Fruit fly (Drosophila melanogaster) whole organism, adult: ENCODE results near the gene dpy.
A peak's percentile ranks its signal among the peaks of the same experiment; 100 is the strongest.

Experiments used
- CG11617 ChIP-seq: fragments of 200-800 bp; sonication (Bioruptor generic); optimal IDR thresholded peaks from 2 replicates; lab custom pipeline; 2017; ENCODE audit warnings: mild to moderate bottlenecking, missing biosample characterization, missing genetic modification reagents, missing genetic modification characterization
- CG12768 ChIP-seq: fragments of 200-800 bp; sonication (Bioruptor generic); optimal IDR thresholded peaks from 2 replicates; lab custom pipeline; 2017; ENCODE audit warnings: missing biosample characterization, missing genetic modification characterization, mild to moderate bottlenecking, moderate library complexity, missing genetic modification reagents
- CG14711 ChIP-seq: fragments of 200-800 bp; sonication (Bioruptor generic); optimal IDR thresholded peaks from 2 replicates; lab custom pipeline; 2018; ENCODE audit warnings: missing biosample characterization, mild to moderate bottlenecking, missing genetic modification characterization, moderate library complexity
- CG1620 ChIP-seq: fragments of 200-800 bp; sonication (Bioruptor generic); optimal IDR thresholded peaks from 2 replicates; lab custom pipeline; 2016; ENCODE audit warnings: missing biosample characterization, missing genetic modification characterization
- CG33017 ChIP-seq: fragments of 200-800 bp; sonication (Bioruptor generic); optimal IDR thresholded peaks from 2 replicates; lab custom pipeline; 2018; ENCODE audit warnings: missing biosample characterization, mild to moderate bottlenecking, missing genetic modification characterization, moderate library complexity
- CG5204 ChIP-seq: fragments of 200-800 bp; sonication (Bioruptor generic); optimal IDR thresholded peaks from 2 replicates; lab custom pipeline; 2016; ENCODE audit warnings: missing biosample characterization, missing genetic modification characterization
- CG7045 ChIP-seq: fragments of 200-800 bp; sonication (Bioruptor generic); optimal IDR thresholded peaks from 2 replicates; lab custom pipeline; 2017; ENCODE audit warnings: missing biosample characterization, mild to moderate bottlenecking, missing genetic modification characterization
- CG7101 ChIP-seq: fragments of 200-800 bp; sonication (Bioruptor generic); optimal IDR thresholded peaks from 2 replicates; lab custom pipeline; 2018; ENCODE audit warnings: missing biosample characterization, mild to moderate bottlenecking, missing genetic modification characterization, moderate library complexity
- Clk ChIP-seq: fragments of 200-800 bp; sonication (Bioruptor generic); optimal IDR thresholded peaks from 2 replicates; lab custom pipeline; 2017; ENCODE audit warnings: missing biosample characterization, missing genetic modification characterization
- Crg-1 ChIP-seq: fragments of 200-800 bp; sonication (Bioruptor generic); optimal IDR thresholded peaks from 2 replicates; lab custom pipeline; 2016; ENCODE audit warnings: missing biosample characterization, missing genetic modification characterization
- Hr96 ChIP-seq: fragments of 200-800 bp; sonication (Bioruptor generic); optimal IDR thresholded peaks from 2 replicates; lab custom pipeline; 2016; ENCODE audit warnings: missing biosample characterization, missing genetic modification characterization
- Mnt ChIP-seq: fragments of 200-800 bp; sonication (Bioruptor generic); optimal IDR thresholded peaks from 2 replicates; lab custom pipeline; 2016; ENCODE audit warnings: missing biosample characterization, mild to moderate bottlenecking, missing genetic modification characterization
- bab1 ChIP-seq: fragments of 200-800 bp; sonication (Bioruptor generic); optimal IDR thresholded peaks from 3 replicates; lab custom pipeline; 2019; ENCODE audit warnings: missing biosample characterization, mild to moderate bottlenecking, missing genetic modification characterization, moderate library complexity
- cic ChIP-seq: fragments of 200-800 bp; sonication (Bioruptor generic); optimal IDR thresholded peaks from 2 replicates; lab custom pipeline; 2017; ENCODE audit warnings: missing biosample characterization, mild to moderate bottlenecking, missing genetic modification characterization, moderate library complexity
- cnc ChIP-seq, 2 experiments: fragments of >200 bp; optimal IDR thresholded peaks; 2 replicates each; lab custom pipeline; 2017
- kay ChIP-seq: fragments of 200-800 bp; sonication (Bioruptor generic); peaks from one replicate; lab custom pipeline; 2016; ENCODE audit warnings: missing biosample characterization, missing genetic modification characterization, borderline replicate concordance
- ovo ChIP-seq: fragments of 200-800 bp; sonication (Bioruptor generic); optimal IDR thresholded peaks from 2 replicates; lab custom pipeline; 2016; ENCODE audit warnings: missing biosample characterization, missing genetic modification characterization
- pad ChIP-seq: fragments of 200-800 bp; sonication (Bioruptor generic); optimal IDR thresholded peaks from 3 replicates; lab custom pipeline; 2017; ENCODE audit warnings: missing biosample characterization, missing genetic modification characterization, mild to moderate bottlenecking, moderate library complexity, missing genetic modification reagents
- tj ChIP-seq: fragments of 200-800 bp; sonication (Bioruptor generic); optimal IDR thresholded peaks from 3 replicates; lab custom pipeline; 2017; ENCODE audit warnings: missing biosample characterization, mild to moderate bottlenecking, missing genetic modification characterization, moderate library complexity
- toe ChIP-seq: fragments of 200-800 bp; sonication (Bioruptor generic); optimal IDR thresholded peaks from 2 replicates; lab custom pipeline; 2016; ENCODE audit warnings: missing biosample characterization, missing genetic modification characterization

dpy gene

dm6 chr2L:4596686-4597085 is 17.4 kb downstream of the dpy start:
- no peak for TF ChIP-seq Clk (GFP tag; lab: Kevin White, UChicago)

DNA sequence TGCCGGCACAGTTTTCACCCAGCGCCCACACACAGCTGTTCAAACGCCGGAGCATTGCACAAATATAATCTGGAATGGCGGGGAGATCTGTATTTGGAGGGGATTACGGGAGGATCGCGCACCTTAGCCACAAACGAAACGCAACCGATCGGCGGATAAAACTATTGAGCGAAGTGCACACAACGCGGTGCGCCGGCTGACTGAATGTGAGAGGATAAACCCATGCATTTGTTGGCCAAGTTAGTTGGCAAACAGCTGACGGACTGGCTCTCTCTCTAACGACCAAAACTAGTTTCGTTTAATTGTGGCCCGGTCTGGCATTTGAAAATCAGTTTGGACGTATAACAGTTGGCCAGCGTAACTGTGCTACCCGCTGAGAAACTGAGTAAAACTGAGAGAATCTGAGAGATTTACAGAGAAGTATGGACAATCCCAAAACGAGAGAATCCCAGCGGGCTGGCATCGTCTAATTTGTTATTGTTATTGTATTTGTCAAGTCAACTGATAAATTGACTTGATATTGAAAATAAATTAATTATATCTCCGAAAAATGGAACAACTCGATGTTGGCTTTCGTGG is 19.2 kb downstream of the dpy start:
- no peak for TF ChIP-seq CG12768 (GFP tag; lab: Kevin White, UChicago)
- no peak for TF ChIP-seq kay (GFP tag; lab: Kevin White, UChicago)
- no peak for TF ChIP-seq tj (GFP tag; lab: Kevin White, UChicago)
- TF ChIP-seq Hr96, result no peak
- no peak for TF ChIP-seq pad (GFP tag; lab: Kevin White, UChicago)
- TF ChIP-seq toe (GFP tag; lab: Kevin White, UChicago), result no peak
- no peak for TF ChIP-seq bab1
- TF ChIP-seq CG11617 (GFP tag; lab: Kevin White, UChicago), result no peak
- TF ChIP-seq Mnt (GFP tag; lab: Kevin White, UChicago), result no peak
- no peak for TF ChIP-seq ovo (GFP tag; lab: Kevin White, UChicago)
- no peak for TF ChIP-seq Clk (GFP tag; lab: Kevin White, UChicago)
- TF ChIP-seq CG33017 (tag; lab: Kevin White, UChicago), result no peak
- TF ChIP-seq CG1620 (GFP tag; lab: Kevin White, UChicago), result no peak
- TF ChIP-seq CG7101 (tag; lab: Kevin White, UChicago), result no peak
- TF ChIP-seq Crg-1 (GFP tag; lab: Kevin White, UChicago), result no peak
- no peak for TF ChIP-seq cic (GFP tag; lab: Kevin White, UChicago)
- TF ChIP-seq CG14711 (tag; lab: Kevin White, UChicago), result no peak
- no peak for TF ChIP-seq CG5204
- no peak for TF ChIP-seq cnc (optimal IDR thresholded peaks at IDR 0.05; lab: Kevin White, UChicago)
- no peak for TF ChIP-seq CG7045 (GFP tag; lab: Kevin White, UChicago)

dm6 chr2L:4591842-4592241 is 22.3 kb downstream of the dpy start:
- TF ChIP-seq Clk (GFP tag; lab: Kevin White, UChicago), result no peak
- no peak for TF ChIP-seq Hr96
- no peak for TF ChIP-seq CG33017 (tag; lab: Kevin White, UChicago)
- TF ChIP-seq tj (GFP tag; lab: Kevin White, UChicago), result no peak
- TF ChIP-seq CG11617 (GFP tag; lab: Kevin White, UChicago), result no peak
- TF ChIP-seq cic (GFP tag; lab: Kevin White, UChicago), result no peak
- no peak for TF ChIP-seq Crg-1 (GFP tag; lab: Kevin White, UChicago)
- no peak for TF ChIP-seq toe (GFP tag; lab: Kevin White, UChicago)
- no peak for TF ChIP-seq CG7045 (GFP tag; lab: Kevin White, UChicago)
- no peak for TF ChIP-seq bab1
- TF ChIP-seq CG7101 (tag; lab: Kevin White, UChicago), result no peak

- TF ChIP-seq CG7101 (tag; lab: Kevin White, UChicago) (no peak), CG5204 (no peak), CG14711 (tag; lab: Kevin White, UChicago) (no peak), Clk (GFP tag; lab: Kevin White, UChicago) (no peak), Hr96 (no peak), Mnt (GFP tag; lab: Kevin White, UChicago) (no peak), Crg-1 (GFP tag; lab: Kevin White, UChicago) (no peak), tj (GFP tag; lab: Kevin White, UChicago) (no peak), CG7045 (GFP tag; lab: Kevin White, UChicago) (no peak), CG1620 (GFP tag; lab: Kevin White, UChicago) (no peak), CG11617 (GFP tag; lab: Kevin White, UChicago) (no peak), cnc (optimal IDR thresholded peaks at IDR 0.05; lab: Kevin White, UChicago) (no peak), ovo (GFP tag; lab: Kevin White, UChicago) (no peak), kay (GFP tag; lab: Kevin White, UChicago) (no peak), bab1 (no peak), cic (GFP tag; lab: Kevin White, UChicago) (no peak)
Measured at dm6 chr2L:4588797-4589196, 25.3 kb downstream of the dpy start.

DNA sequence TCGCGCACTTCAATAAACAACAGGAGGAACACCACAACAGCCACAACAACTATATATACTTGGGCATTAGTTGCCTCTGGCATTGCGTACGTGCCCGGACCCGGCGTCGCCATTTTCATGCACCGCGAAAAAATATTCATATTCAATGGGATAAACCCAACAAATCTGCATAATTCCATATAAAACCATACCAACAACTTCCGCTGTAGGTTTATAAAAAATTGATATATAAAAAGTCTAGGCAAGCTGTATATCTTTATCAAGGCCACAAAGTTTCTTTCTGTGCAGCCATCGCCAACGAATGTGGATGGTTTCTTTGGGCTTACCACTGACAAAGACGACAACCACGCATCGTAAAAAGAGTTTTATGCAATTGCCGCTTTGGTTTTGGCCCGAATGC is 30.8 kb downstream of the dpy start:
- no peak for TF ChIP-seq kay (GFP tag; lab: Kevin White, UChicago)
- TF ChIP-seq tj (GFP tag; lab: Kevin White, UChicago), result no peak
- no peak for TF ChIP-seq bab1
- no peak for TF ChIP-seq Crg-1 (GFP tag; lab: Kevin White, UChicago)
- TF ChIP-seq Clk (GFP tag; lab: Kevin White, UChicago), result no peak
- no peak for TF ChIP-seq CG12768 (GFP tag; lab: Kevin White, UChicago)
- no peak for TF ChIP-seq CG7101 (tag; lab: Kevin White, UChicago)
- no peak for TF ChIP-seq CG5204
- TF ChIP-seq ovo (GFP tag; lab: Kevin White, UChicago), result no peak
- no peak for TF ChIP-seq CG11617 (GFP tag; lab: Kevin White, UChicago)
- no peak for TF ChIP-seq toe (GFP tag; lab: Kevin White, UChicago)

DNA sequence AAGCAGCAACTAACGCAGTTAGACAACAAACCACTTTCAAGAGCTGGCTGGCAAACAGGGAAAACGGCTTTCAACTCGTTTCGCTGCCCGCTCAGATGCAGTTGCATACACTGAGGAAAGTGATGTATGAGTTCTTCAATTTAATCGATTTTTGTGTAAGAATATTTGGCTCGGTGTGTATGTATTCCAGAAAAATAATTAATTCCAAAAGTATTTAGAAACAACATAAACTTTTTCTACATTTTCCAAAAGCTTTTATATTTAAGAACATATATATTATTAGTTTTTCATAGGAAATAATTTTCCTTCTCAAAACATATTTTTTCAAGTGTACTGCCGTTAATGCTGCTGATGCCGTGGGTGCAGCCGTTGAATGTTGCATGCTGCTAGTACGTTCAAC is 35.1 kb downstream of the dpy start:
- TF ChIP-seq toe (GFP tag; lab: Kevin White, UChicago) (no peak), Crg-1 (GFP tag; lab: Kevin White, UChicago) (no peak), kay (GFP tag; lab: Kevin White, UChicago) (peak; percentile 0), CG33017 (tag; lab: Kevin White, UChicago) (no peak), CG14711 (tag; lab: Kevin White, UChicago) (no peak), pad (GFP tag; lab: Kevin White, UChicago) (no peak), CG12768 (GFP tag; lab: Kevin White, UChicago) (no peak), CG7101 (tag; lab: Kevin White, UChicago) (no peak)
